Worm (Caenorhabditis elegans) whole organism, early embryonic: ENCODE data around the gene C13A2.1.

Source experiments
- B0310.2 ChIP-seq: sonication (generic microtip); optimal IDR thresholded peaks from 2 replicates; lab custom pipeline; 2016; ENCODE audit warnings: mild to moderate bottlenecking, missing genetic modification characterization, missing compliant biosample characterization
- ama-1 ChIP-seq: fragments of 150-350 bp; optimal IDR thresholded peaks from 2 replicates; lab custom pipeline; 2014
- ceh-36 ChIP-seq: sonication (generic microtip); optimal IDR thresholded peaks from 2 replicates; lab custom pipeline; 2016; ENCODE audit warnings: missing genetic modification characterization, inconsistent platforms, missing compliant biosample characterization
- hnd-1 ChIP-seq: sonication (generic microtip); optimal IDR thresholded peaks from 2 replicates; lab custom pipeline; 2016; ENCODE audit warnings: missing genetic modification characterization, missing compliant biosample characterization
- tbx-11 ChIP-seq: fragments of 200-800 bp; sonication (Bioruptor generic); IDR thresholded peaks from 2 replicates; pipeline ENCODE4 v1.3.6; 2022; ENCODE audit warnings: missing genetic modification characterization, missing compliant biosample characterization
- tbx-37 ChIP-seq: fragments of 200-800 bp; sonication (Bioruptor generic); conservative IDR thresholded peaks from 2 replicates; pipeline ENCODE4 v1.3.6; 2022; ENCODE audit warnings: missing genetic modification reagents, missing genetic modification characterization, missing compliant biosample characterization
- tra-4 ChIP-seq: sonication (generic microtip); optimal IDR thresholded peaks from 2 replicates; lab custom pipeline; 2017; ENCODE audit warnings: missing genetic modification characterization, missing compliant biosample characterization

- TF ChIP-seq tbx-37 (GFP tag; lab: Robert Waterston, UW) (no peak), tbx-11 (GFP tag; lab: Robert Waterston, UW) (no peak), tra-4 (tag; lab: Kevin White, UChicago) (no peak), ceh-36 (tag; lab: Kevin White, UChicago) (no peak), ama-1 (lab: Kevin White, UChicago) (no peak), B0310.2 (tag; lab: Kevin White, UChicago) (no peak), hnd-1 (no peak)
These were observed 13.8 kb upstream of the C13A2.1 start, which contains the start of gene C13A2.10 for ce11 chrV:7274992-7275391.
